Worm (Caenorhabditis elegans): Measurements from ENCODE around the gene lem-2.

Gene lem-2

ce11 chrII:14042836-14043604 is 20.2 kb upstream of the lem-2 start (continued):
- TF ChIP-seq snu-23 (GFP tag; optimal IDR thresholded peaks at IDR 0.05) = peak; percentile 25
- peak; percentile 55 for TF ChIP-seq lin-14 (GFP tag; optimal IDR thresholded peaks at IDR 0.05)
- peak; percentile 2 for TF ChIP-seq swsn-7 (tag; optimal IDR thresholded peaks at IDR 0.05)

ce11 chrII:14044199-14044598 is 19.1 kb upstream of the lem-2 start:
- TF ChIP-seq pax-3 (tag; optimal IDR thresholded peaks at IDR 0.05) (peak; percentile 75), irx-1 (tag; optimal IDR thresholded peaks at IDR 0.05) (peak; percentile 61), ztf-4 (tag; optimal IDR thresholded peaks at IDR 0.05) (peak; percentile 88), aha-1 (tag; optimal IDR thresholded peaks at IDR 0.05) (no peak), egl-13 (tag; optimal IDR thresholded peaks at IDR 0.05) (peak; percentile 60), egl-27 (tag; optimal IDR thresholded peaks at IDR 0.05) (peak; percentile 37 to 61), mep-1 (tag; optimal IDR thresholded peaks at IDR 0.05) (peak; percentile 68), lsy-2 (tag; optimal IDR thresholded peaks at IDR 0.05) (peak; percentile 47 to 82), ama-1 (optimal IDR thresholded peaks at IDR 0.05) (no peak), elt-3 (tag; optimal IDR thresholded peaks at IDR 0.05) (no peak), nhr-76 (tag; optimal IDR thresholded peaks at IDR 0.05) (no peak), C34B4.2 (tag; optimal IDR thresholded peaks at IDR 0.05) (no peak), fkh-10 (GFP tag; optimal IDR thresholded peaks at IDR 0.05) (peak; percentile 90), swsn-7 (tag; optimal IDR thresholded peaks at IDR 0.05) (peak; percentile 78), sup-37 (GFP tag; optimal IDR thresholded peaks at IDR 0.05) (no peak), C04F5.9 (tag; optimal IDR thresholded peaks at IDR 0.05) (no peak), xbp-1 (tag; optimal IDR thresholded peaks at IDR 0.05) (peak; percentile 43), sox-4 (tag; optimal IDR thresholded peaks at IDR 0.05) (peak; percentile 62), nhr-28 (tag; optimal IDR thresholded peaks at IDR 0.05) (no peak), mdl-1 (tag; optimal IDR thresholded peaks at IDR 0.05) (peak; percentile 58 to 83), lin-13 (GFP tag; optimal IDR thresholded peaks at IDR 0.05) (peak; percentile 12), lin-15B (tag; optimal IDR thresholded peaks at IDR 0.05) (peak; percentile 26), aly-2 (tag; optimal IDR thresholded peaks at IDR 0.05) (no peak), mab-9 (GFP tag; IDR thresholded peaks at IDR 0.05) (no peak), zip-4 (GFP tag; optimal IDR thresholded peaks at IDR 0.05) (no peak), grh-1 (GFP tag; IDR thresholded peaks at IDR 0.05) (no peak), elt-2 (tag; optimal IDR thresholded peaks at IDR 0.05) (peak; percentile 71), ceh-82 (tag; optimal IDR thresholded peaks at IDR 0.05) (peak in 2 of 3 experiments; percentile 41 to 57), nhr-71 (tag; optimal IDR thresholded peaks at IDR 0.05) (peak; percentile 96), lin-39 (tag; optimal IDR thresholded peaks at IDR 0.05) (no peak), skn-1 (tag; optimal IDR thresholded peaks at IDR 0.05) (peak; percentile 65), fkh-8 (tag; optimal IDR thresholded peaks at IDR 0.05) (peak; percentile 90), nhr-237 (tag; optimal IDR thresholded peaks at IDR 0.05) (no peak), tbx-2 (tag; optimal IDR thresholded peaks at IDR 0.05) (peak; percentile 80), ces-1 (GFP tag; optimal IDR thresholded peaks at IDR 0.05) (peak; percentile 75), sptf-1 (tag; optimal IDR thresholded peaks at IDR 0.05) (no peak), nhr-84 (tag; optimal IDR thresholded peaks at IDR 0.05) (no peak), unc-86 (tag; optimal IDR thresholded peaks at IDR 0.05) (peak; percentile 85), snu-23 (GFP tag; optimal IDR thresholded peaks at IDR 0.05) (peak; percentile 70), hlh-17 (GFP tag; optimal IDR thresholded peaks at IDR 0.05; ENCODE audit: borderline replicate concordance) (no peak), ceh-8 (GFP tag; optimal IDR thresholded peaks at IDR 0.05) (no peak), mef-2 (tag; optimal IDR thresholded peaks at IDR 0.05) (peak; percentile 70), ceh-88 (GFP tag; IDR thresholded peaks at IDR 0.05) (peak; percentile 34; the same call in 1 of the 2 replicates), blmp-1 (tag; optimal IDR thresholded peaks at IDR 0.05) (no peak), nhr-85 (tag) (no peak), ztf-11 (tag; optimal IDR thresholded peaks at IDR 0.05) (no peak), lir-3 (tag; optimal IDR thresholded peaks at IDR 0.05; ENCODE audit: poor library complexity) (peak; percentile 6), unc-130 (tag; optimal IDR thresholded peaks at IDR 0.05) (peak; percentile 68)
